Worm (Caenorhabditis elegans): Measurements from ENCODE around the gene F40G9.14.

DNA sequence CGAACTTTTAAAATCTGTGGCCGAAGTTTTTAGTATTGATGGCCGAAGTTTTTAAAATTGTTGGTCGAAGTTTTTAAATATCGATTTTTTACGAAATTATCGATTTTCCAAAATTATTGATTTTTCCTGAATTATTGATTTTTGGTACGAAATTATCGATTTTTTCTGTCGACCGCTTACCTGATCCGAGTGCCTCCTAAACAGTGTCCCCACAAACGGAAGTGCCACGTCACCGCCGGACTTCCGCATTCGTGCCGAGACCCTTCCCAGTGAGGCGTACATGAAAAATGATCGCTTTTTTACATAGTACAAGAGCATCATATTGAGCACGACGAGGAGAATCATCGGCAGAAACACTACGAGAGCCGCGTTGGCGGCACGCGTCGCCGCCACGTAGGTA lies 26.3 kb upstream of the F40G9.14 start:
- TF ChIP-seq tab-1 (GFP tag; IDR thresholded peaks at IDR 0.05) = no peak
- no peak for TF ChIP-seq flt-1 (GFP tag; IDR thresholded peaks at IDR 0.05)
- no peak for TF ChIP-seq klf-2 (GFP tag; conservative IDR thresholded peaks at IDR 0.05)
- TF ChIP-seq med-1 (GFP tag; optimal IDR thresholded peaks at IDR 0.05; ENCODE audit: insufficient read depth) = no peak
- no peak for TF ChIP-seq ztf-29 (GFP tag; IDR thresholded peaks at IDR 0.05)
- TF ChIP-seq ref-1 (GFP tag; conservative IDR thresholded peaks at IDR 0.05) = no peak
- TF ChIP-seq cog-1 (tag; optimal IDR thresholded peaks at IDR 0.05) = no peak
- TF ChIP-seq ztf-23 (GFP tag; IDR thresholded peaks at IDR 0.05) = no peak

Data from whole organism, midembryonic.